Worm (Caenorhabditis elegans) whole organism, L4 larva: ENCODE measurements around the gene gas-1.

Source experiments
- F10B5.3 ChIP-seq: sonication (generic microtip); optimal IDR thresholded peaks from 2 replicates; lab custom pipeline; 2016; ENCODE audit warnings: mild to moderate bottlenecking, missing genetic modification characterization, missing compliant biosample characterization
- F26F4.8 ChIP-seq: fragments of 200-800 bp; sonication (Bioruptor generic); conservative IDR thresholded peaks from 2 replicates; pipeline ENCODE4 v1.3.6; 2022; ENCODE audit warnings: missing genetic modification characterization, missing compliant biosample characterization
- T26A8.4 ChIP-seq: fragments of 200-800 bp; sonication (Bioruptor generic); IDR thresholded peaks from 2 replicates; pipeline ENCODE4 v1.3.6; 2022; ENCODE audit warnings: missing genetic modification characterization, missing compliant biosample characterization
- daf-12 ChIP-seq: fragments of 150-350 bp; optimal IDR thresholded peaks from 2 replicates; lab custom pipeline; 2014; ENCODE audit warnings: missing biosample characterization, missing genetic modification reagents, missing genetic modification characterization
- lsy-2 ChIP-seq, 2 experiments: fragments of 150-350 bp in 1 of 2; sonication (generic microtip) in 1 of 2; optimal IDR thresholded peaks; 2 replicates each; lab custom pipeline; 2014 to 2017; ENCODE audit warnings: missing biosample characterization in 2 of 2, missing genetic modification characterization in 2 of 2
- mep-1 ChIP-seq: fragments of 150-350 bp; sonication (generic microtip); optimal IDR thresholded peaks from 3 replicates; lab custom pipeline; 2014; ENCODE audit warnings: missing biosample characterization, missing genetic modification characterization
- pha-4 ChIP-seq, 2 experiments: fragments of 150-350 bp in 1 of 2; fragments of 200-800 bp in 1 of 2; sonication (Bioruptor generic) in 1 of 2; IDR thresholded peaks in 1 of 2; optimal IDR thresholded peaks in 1 of 2; 2 replicates each; pipeline versions ENCODE4 v1.3.6 to Lab custom; 2014 to 2022; ENCODE audit warnings: missing genetic modification characterization in 2 of 2, missing genetic modification reagents in 2 of 2, missing biosample characterization in 1 of 2, missing compliant biosample characterization in 1 of 2
- pqm-1 ChIP-seq: sonication (generic microtip); optimal IDR thresholded peaks from 2 replicates; lab custom pipeline; 2017; ENCODE audit warnings: missing biosample characterization, missing genetic modification characterization
- vab-7 ChIP-seq: fragments of 200-800 bp; sonication (Bioruptor generic); IDR thresholded peaks from 2 replicates; pipeline ENCODE4 v1.3.6; 2022; ENCODE audit warnings: missing genetic modification reagents, missing genetic modification characterization, missing compliant biosample characterization
- zag-1 ChIP-seq: fragments of 150-350 bp; optimal IDR thresholded peaks from 2 replicates; lab custom pipeline; 2014; ENCODE audit warnings: missing biosample characterization, missing genetic modification characterization
- ztf-11 ChIP-seq: fragments of 150-350 bp; optimal IDR thresholded peaks from 2 replicates; lab custom pipeline; 2014; ENCODE audit warnings: missing biosample characterization, missing genetic modification characterization

- TF ChIP-seq pha-4 (GFP tag; IDR thresholded peaks at IDR 0.05; lab: Robert Waterston, UW), result no peak
- no peak for TF ChIP-seq pha-4 (tag; optimal IDR thresholded peaks at IDR 0.05; lab: Kevin White, UChicago)
- TF ChIP-seq mep-1 (tag; lab: Kevin White, UChicago), result no peak
- TF ChIP-seq F10B5.3, result no peak
- TF ChIP-seq zag-1, result no peak
- no peak for TF ChIP-seq F26F4.8 (GFP tag; lab: Robert Waterston, UW)
- TF ChIP-seq daf-12 (tag; lab: Kevin White, UChicago), result no peak
- no peak for TF ChIP-seq vab-7 (GFP tag; lab: Robert Waterston, UW)
- no peak for TF ChIP-seq pqm-1 (tag; lab: Kevin White, UChicago)
- no peak for TF ChIP-seq T26A8.4 (GFP tag; lab: Robert Waterston, UW)
- no peak for TF ChIP-seq ztf-11 (tag; lab: Kevin White, UChicago)
- no peak for TF ChIP-seq lsy-2 (tag; optimal IDR thresholded peaks at IDR 0.05; lab: Kevin White, UChicago)
These were observed 4.0 kb downstream of the gas-1 start for ce11 chrX:15586192-15586591.
